Worm (Caenorhabditis elegans): ENCODE data around the gene Y43E12A.3.

- no peak for TF ChIP-seq aly-1 (tag; optimal IDR thresholded peaks at IDR 0.05)
- TF ChIP-seq B0310.2 (tag; optimal IDR thresholded peaks at IDR 0.05), result no peak
- TF ChIP-seq ama-1 (optimal IDR thresholded peaks at IDR 0.05), result no peak
- TF ChIP-seq F13C5.2 (tag; optimal IDR thresholded peaks at IDR 0.05), result no peak
Measured at ce11 chrIV:11030893-11031292, 43.2 kb downstream of the Y43E12A.3 start, which contains the start of gene hrg-4.

Measured in whole organism, early embryonic.